Fruit fly (Drosophila melanogaster) whole organism, wandering third instar larva: ENCODE data around the gene Osi20.

Experiments used
- Abd-B ChIP-seq: fragments of >200 bp; optimal IDR thresholded peaks from 2 replicates; lab custom pipeline; 2017; ENCODE audit warnings: missing biosample characterization, missing genetic modification characterization
- CG32264 ChIP-seq: fragments of 200-800 bp; sonication (Bioruptor generic); optimal IDR thresholded peaks from 2 replicates; lab custom pipeline; 2016; ENCODE audit warnings: missing biosample characterization, missing genetic modification characterization
- CG9705 ChIP-seq: fragments of 200-800 bp; sonication (Bioruptor generic); optimal IDR thresholded peaks from 2 replicates; lab custom pipeline; 2018; ENCODE audit warnings: missing biosample characterization, mild to moderate bottlenecking, missing genetic modification characterization
- Dfd ChIP-seq: fragments of >200 bp; optimal IDR thresholded peaks from 2 replicates; lab custom pipeline; 2017; ENCODE audit warnings: missing biosample characterization, missing genetic modification characterization
- GATAd ChIP-seq: sonication (Bioruptor generic); optimal IDR thresholded peaks from 2 replicates; lab custom pipeline; 2016; ENCODE audit warnings: missing biosample characterization, missing genetic modification characterization
- HLH106 ChIP-seq: fragments of 200-800 bp; optimal IDR thresholded peaks from 3 replicates; lab custom pipeline; 2019; ENCODE audit warnings: missing biosample characterization, mild to moderate bottlenecking, missing genetic modification characterization, moderate library complexity
- Hnf4 ChIP-seq: fragments of 200-800 bp; sonication (Bioruptor generic); optimal IDR thresholded peaks from 2 replicates; lab custom pipeline; 2016; ENCODE audit warnings: missing biosample characterization, mild to moderate bottlenecking, missing genetic modification characterization
- Hr78 ChIP-seq: fragments of >200 bp; optimal IDR thresholded peaks from 2 replicates; lab custom pipeline; 2017; ENCODE audit warnings: missing biosample characterization, missing genetic modification characterization
- Hr83 ChIP-seq: fragments of 200-300 bp; sonication (Bioruptor generic); optimal IDR thresholded peaks from 2 replicates; lab custom pipeline; 2016; ENCODE audit warnings: missing biosample characterization, mild to moderate bottlenecking, missing genetic modification characterization, moderate library complexity; ENCODE audit not compliant: poor library complexity, severe bottlenecking
- Jra ChIP-seq: sonication (Bioruptor generic); optimal IDR thresholded peaks from 2 replicates; lab custom pipeline; 2016; ENCODE audit warnings: missing biosample characterization, missing genetic modification characterization
- Mio ChIP-seq: sonication (Bioruptor generic); optimal IDR thresholded peaks from 2 replicates; lab custom pipeline; 2016; ENCODE audit warnings: missing biosample characterization, missing genetic modification characterization
- Myc ChIP-seq: fragments of >200 bp; optimal IDR thresholded peaks from 2 replicates; lab custom pipeline; 2017
- N ChIP-seq: fragments of >200 bp; optimal IDR thresholded peaks from 2 replicates; lab custom pipeline; 2018; ENCODE audit warnings: missing biosample characterization, missing external identifiers, missing genetic modification characterization
- Rel ChIP-seq, 2 experiments: fragments of 200-800 bp; sonication (Bioruptor generic) in 1 of 2; optimal IDR thresholded peaks; 2 replicates in 1 of 2; 3 replicates in 1 of 2; lab custom pipeline; 2016 to 2019; ENCODE audit warnings: mild to moderate bottlenecking in 2 of 2, missing biosample characterization in 2 of 2, missing genetic modification characterization in 2 of 2, moderate library complexity in 1 of 2
- Sp1 ChIP-seq: fragments of 200-800 bp; sonication (Bioruptor generic); optimal IDR thresholded peaks from 3 replicates; lab custom pipeline; 2019; ENCODE audit warnings: missing biosample characterization, mild to moderate bottlenecking, missing genetic modification characterization, moderate library complexity
- Vsx2 ChIP-seq: fragments of 200-300, 225-300 bp; sonication (Bioruptor generic); optimal IDR thresholded peaks from 2 replicates; lab custom pipeline; 2018; ENCODE audit warnings: missing biosample characterization, missing genetic modification characterization; ENCODE audit not compliant: partially characterized antibody
- br ChIP-seq: fragments of 200-800 bp; sonication (Bioruptor generic); optimal IDR thresholded peaks from 2 replicates; lab custom pipeline; 2016; ENCODE audit warnings: missing biosample characterization, missing genetic modification characterization
- brk ChIP-seq: fragments of 200-800 bp; sonication (Bioruptor generic); optimal IDR thresholded peaks from 2 replicates; lab custom pipeline; 2016; ENCODE audit warnings: missing biosample characterization, mild to moderate bottlenecking, missing genetic modification characterization
- dl ChIP-seq, 2 experiments: fragments of 175-275, 200-275 bp in 1 of 2; fragments of 200-275 bp in 1 of 2; sonication (Bioruptor generic); optimal IDR thresholded peaks; lab custom pipeline; 2018; ENCODE audit warnings: mild to moderate bottlenecking in 2 of 2, missing biosample characterization in 2 of 2, missing genetic modification characterization in 2 of 2, moderate library complexity in 2 of 2; ENCODE audit not compliant: partially characterized antibody in 2 of 2, insufficient read depth in 1 of 2
- dmrt93B ChIP-seq: fragments of 200-800 bp; sonication (Bioruptor generic); optimal IDR thresholded peaks from 2 replicates; lab custom pipeline; 2018; ENCODE audit warnings: missing biosample characterization, mild to moderate bottlenecking, missing genetic modification characterization
- dsf ChIP-seq: sonication (Bioruptor generic); optimal IDR thresholded peaks from 2 replicates; lab custom pipeline; 2016; ENCODE audit warnings: missing biosample characterization, missing genetic modification characterization, borderline replicate concordance
- ey ChIP-seq: fragments of 200-800 bp; sonication (Bioruptor generic); optimal IDR thresholded peaks from 2 replicates; lab custom pipeline; 2016; ENCODE audit warnings: missing biosample characterization, missing genetic modification characterization
- foxo ChIP-seq, 2 experiments: fragments of 200-800 bp; sonication (Bioruptor generic); optimal IDR thresholded peaks; 2 replicates in 1 of 2; 3 replicates in 1 of 2; lab custom pipeline; 2016 to 2017; ENCODE audit warnings: missing biosample characterization in 2 of 2, missing genetic modification characterization in 2 of 2
- fru ChIP-seq: fragments of 200-800 bp; sonication (Bioruptor generic); optimal IDR thresholded peaks from 3 replicates; lab custom pipeline; 2016; ENCODE audit warnings: missing biosample characterization, mild to moderate bottlenecking, missing genetic modification characterization
- h ChIP-seq: fragments of 200-800 bp; sonication (Bioruptor generic); optimal IDR thresholded peaks from 3 replicates; lab custom pipeline; 2016; ENCODE audit warnings: missing biosample characterization, mild to moderate bottlenecking, missing genetic modification characterization
- jim ChIP-seq: fragments of 175-275, 200-325 bp; sonication (Bioruptor generic); optimal IDR thresholded peaks from 2 replicates; lab custom pipeline; 2016; ENCODE audit warnings: missing biosample characterization, mild to moderate bottlenecking, missing genetic modification characterization
- lola ChIP-seq: fragments of >200 bp; optimal IDR thresholded peaks from 2 replicates; lab custom pipeline; 2017; ENCODE audit warnings: missing biosample characterization, missing genetic modification characterization
- pan ChIP-seq: fragments of >200 bp; optimal IDR thresholded peaks from 2 replicates; lab custom pipeline; 2017
- psq ChIP-seq: fragments of 200-800 bp; sonication (Bioruptor generic); optimal IDR thresholded peaks from 3 replicates; lab custom pipeline; 2017; ENCODE audit warnings: missing biosample characterization, mild to moderate bottlenecking, missing genetic modification characterization, moderate library complexity
- rgr ChIP-seq: fragments of 200-800 bp; sonication (Bioruptor generic); optimal IDR thresholded peaks from 3 replicates; lab custom pipeline; 2016; ENCODE audit warnings: missing biosample characterization, mild to moderate bottlenecking, missing genetic modification characterization
- sage ChIP-seq: fragments of 200-800 bp; sonication (Bioruptor generic); optimal IDR thresholded peaks from 2 replicates; lab custom pipeline; 2016; ENCODE audit warnings: missing biosample characterization, mild to moderate bottlenecking, missing genetic modification characterization
- sv ChIP-seq: fragments of 200-800 bp; sonication (Bioruptor generic); optimal IDR thresholded peaks from 3 replicates; lab custom pipeline; 2016; ENCODE audit warnings: missing biosample characterization, missing genetic modification characterization
- tai ChIP-seq: sonication (Bioruptor generic); optimal IDR thresholded peaks from 2 replicates; lab custom pipeline; 2016; ENCODE audit warnings: missing biosample characterization, missing genetic modification characterization

The Osi20 gene

dm6 chr3R:6339795-6340194 lies at the start of gene Osi20:
Gene Osi20 (plus strand): TSS chr3R:6340095.
- TF ChIP-seq HLH106 (tag; lab: Kevin White, UChicago) (no peak), Hnf4 (GFP tag; lab: Kevin White, UChicago) (no peak), rgr (GFP tag; lab: Kevin White, UChicago) (no peak)

- no peak for TF ChIP-seq sv (GFP tag; lab: Kevin White, UChicago)
- TF ChIP-seq CG9705, result no peak
- no peak for TF ChIP-seq dmrt93B
- no peak for TF ChIP-seq dl (GFP tag; optimal IDR thresholded peaks at IDR 0.05; lab: Kevin White, UChicago; ENCODE audit: insufficient read depth in 1 of 2, partially characterized antibody in 2 of 2)
- no peak for TF ChIP-seq sage
- TF ChIP-seq tai (GFP tag; lab: Kevin White, UChicago), result no peak
- no peak for TF ChIP-seq jim (GFP tag; lab: Kevin White, UChicago)
- no peak for TF ChIP-seq fru (GFP tag; lab: Kevin White, UChicago)
- no peak for TF ChIP-seq Myc (lab: Kevin White, UChicago)
- no peak for TF ChIP-seq rgr (GFP tag; lab: Kevin White, UChicago)
- no peak for TF ChIP-seq Sp1 (GFP tag; lab: Kevin White, UChicago)
- no peak for TF ChIP-seq ey (GFP tag; lab: Kevin White, UChicago)
- TF ChIP-seq, all 38 proteins: peak for 0
These were observed 49.6 kb upstream of the Osi20 start for dm6 chr3R:6290289-6290688.

dm6 chr3R:6291437-6291836 lies 48.5 kb upstream of the Osi20 start, which contains the start of gene Osi13:
Gene Osi13 (plus strand): TSS chr3R:6291737.
- TF ChIP-seq Hr78 (GFP tag; lab: Kevin White, UChicago) (no peak), pan (lab: Kevin White, UChicago) (no peak), ey (GFP tag; lab: Kevin White, UChicago) (no peak), Sp1 (GFP tag; lab: Kevin White, UChicago) (no peak), Dfd (no peak), Hr83 (GFP tag; lab: Kevin White, UChicago) (no peak), Mio (GFP tag; lab: Kevin White, UChicago) (no peak), br (GFP tag; lab: Kevin White, UChicago) (no peak), rgr (GFP tag; lab: Kevin White, UChicago) (no peak), Abd-B (GFP tag; lab: Kevin White, UChicago) (no peak), foxo (GFP tag; optimal IDR thresholded peaks at IDR 0.05; lab: Kevin White, UChicago) (no peak), brk (GFP tag; lab: Kevin White, UChicago) (no peak), CG32264 (no peak), lola (GFP tag; lab: Kevin White, UChicago) (no peak), sv (GFP tag; lab: Kevin White, UChicago) (no peak), h (GFP tag; lab: Kevin White, UChicago) (no peak)

dm6 chr3R:6294046-6294445 lies 45.8 kb upstream of the Osi20 start:
- no peak for TF ChIP-seq h (GFP tag; lab: Kevin White, UChicago)
- no peak for TF ChIP-seq dmrt93B
- TF ChIP-seq psq (GFP tag; lab: Kevin White, UChicago), result no peak
- no peak for TF ChIP-seq lola (GFP tag; lab: Kevin White, UChicago)
- no peak for TF ChIP-seq CG32264
- no peak for TF ChIP-seq Dfd
- no peak for TF ChIP-seq Vsx2
- no peak for TF ChIP-seq Jra (GFP tag; lab: Kevin White, UChicago)
- TF ChIP-seq dl (GFP tag; optimal IDR thresholded peaks at IDR 0.05; lab: Kevin White, UChicago; ENCODE audit: insufficient read depth in 1 of 2, partially characterized antibody in 2 of 2), result no peak
- TF ChIP-seq br (GFP tag; lab: Kevin White, UChicago), result no peak
- TF ChIP-seq N (GFP tag; lab: Kevin White, UChicago), result no peak
- TF ChIP-seq jim (GFP tag; lab: Kevin White, UChicago), result no peak
- TF ChIP-seq tai (GFP tag; lab: Kevin White, UChicago), result no peak
- no peak for TF ChIP-seq GATAd (GFP tag; lab: Kevin White, UChicago)
- TF ChIP-seq Rel (GFP tag; optimal IDR thresholded peaks at IDR 0.05; lab: Kevin White, UChicago), result no peak
- no peak for TF ChIP-seq Rel (tag; optimal IDR thresholded peaks at IDR 0.05; lab: Kevin White, UChicago)
- TF ChIP-seq sv (GFP tag; lab: Kevin White, UChicago), result no peak
- TF ChIP-seq dsf (GFP tag; lab: Kevin White, UChicago), result no peak
- TF ChIP-seq brk (GFP tag; lab: Kevin White, UChicago), result no peak
- TF ChIP-seq Hnf4 (GFP tag; lab: Kevin White, UChicago), result no peak
